Worm (Caenorhabditis elegans) whole organism, L4 larva: ENCODE data around the gene wrt-3.
A peak's percentile ranks its signal among the peaks of the same experiment; 100 is the strongest.

Source experiments
- D1046.2 ChIP-seq: fragments of 200-800 bp; sonication (Bioruptor generic); IDR thresholded peaks from 2 replicates; pipeline ENCODE4 v1.3.6; 2022; ENCODE audit warnings: missing genetic modification characterization, missing compliant biosample characterization
- F26F4.8 ChIP-seq: fragments of 200-800 bp; sonication (Bioruptor generic); conservative IDR thresholded peaks from 2 replicates; pipeline ENCODE4 v1.3.6; 2022; ENCODE audit warnings: missing genetic modification characterization, missing compliant biosample characterization
- F37D6.2 ChIP-seq: sonication (generic microtip); optimal IDR thresholded peaks from 2 replicates; lab custom pipeline; 2016; ENCODE audit warnings: mild to moderate bottlenecking, missing genetic modification characterization, missing compliant biosample characterization
- R02D3.7 ChIP-seq: fragments of 150-350 bp; sonication (generic microtip); optimal IDR thresholded peaks from 3 replicates; lab custom pipeline; 2014; ENCODE audit warnings: missing biosample characterization, missing genetic modification characterization
- Y5F2A.4 ChIP-seq: fragments of 200-800 bp; sonication (Bioruptor generic); optimal IDR thresholded peaks from 2 replicates; lab custom pipeline; 2018; ENCODE audit warnings: mild to moderate bottlenecking, missing genetic modification characterization, missing compliant biosample characterization
- ZK546.5 ChIP-seq, 2 experiments: sonication (generic microtip); optimal IDR thresholded peaks; 2 replicates each; lab custom pipeline; 2017; ENCODE audit warnings: missing biosample characterization in 2 of 2, missing genetic modification characterization in 2 of 2
- aly-2 ChIP-seq: sonication (generic microtip); optimal IDR thresholded peaks from 2 replicates; lab custom pipeline; 2018; ENCODE audit warnings: missing biosample characterization, missing genetic modification characterization
- ama-1 ChIP-seq: fragments of 150-350 bp; optimal IDR thresholded peaks from 2 replicates; lab custom pipeline; 2014; ENCODE audit warnings: inconsistent platforms, mixed read lengths
- ceh-62 ChIP-seq: sonication (generic microtip); optimal IDR thresholded peaks from 2 replicates; lab custom pipeline; 2017; ENCODE audit warnings: missing biosample characterization, missing genetic modification characterization
- ces-1 ChIP-seq: fragments of 150-350 bp; sonication (generic microtip); optimal IDR thresholded peaks from 4 replicates; lab custom pipeline; 2014; ENCODE audit warnings: missing biosample characterization, missing genetic modification reagents, missing genetic modification characterization
- daf-16 ChIP-seq, 3 experiments: sonication (generic microtip); optimal IDR thresholded peaks; 2 replicates each; lab custom pipeline; 2016 to 2017; ENCODE audit warnings: missing genetic modification characterization in 3 of 3, missing genetic modification reagents in 3 of 3, mild to moderate bottlenecking in 2 of 3, missing compliant biosample characterization in 2 of 3, missing biosample characterization in 1 of 3, moderate library complexity in 1 of 3
- daf-19 ChIP-seq: fragments of 200-800 bp; sonication (Bioruptor generic); conservative IDR thresholded peaks from 2 replicates; pipeline ENCODE4 v1.3.6; 2022; ENCODE audit warnings: missing genetic modification characterization, missing compliant biosample characterization
- daf-8 ChIP-seq: fragments of 200-800 bp; sonication (Bioruptor generic); IDR thresholded peaks from 2 replicates; pipeline ENCODE4 v1.3.6; 2022; ENCODE audit warnings: missing genetic modification characterization, missing compliant biosample characterization
- dmd-6 ChIP-seq: fragments of 200-800 bp; sonication (Bioruptor generic); IDR thresholded peaks from 2 replicates; pipeline ENCODE4 v1.3.6; 2022; ENCODE audit warnings: missing genetic modification reagents, missing genetic modification characterization, missing compliant biosample characterization
- dpl-1 ChIP-seq: fragments of 150-350 bp; optimal IDR thresholded peaks from 2 replicates; lab custom pipeline; 2014; ENCODE audit warnings: missing biosample characterization, missing genetic modification reagents, missing genetic modification characterization
- dve-1 ChIP-seq: sonication (generic microtip); optimal IDR thresholded peaks from 2 replicates; lab custom pipeline; 2017; ENCODE audit warnings: antibody characterized with exemption, mild to moderate bottlenecking, missing genetic modification characterization, missing compliant biosample characterization; ENCODE audit not compliant: insufficient read depth
- egl-27 ChIP-seq: sonication (generic microtip); optimal IDR thresholded peaks from 3 replicates; lab custom pipeline; 2017; ENCODE audit warnings: missing biosample characterization, missing genetic modification reagents, missing genetic modification characterization
- fos-1 ChIP-seq: fragments of 150-350 bp; optimal IDR thresholded peaks from 2 replicates; lab custom pipeline; 2014; ENCODE audit warnings: missing biosample characterization, missing genetic modification characterization
- hlh-11 ChIP-seq: fragments of 200-800 bp; sonication (Bioruptor generic); optimal IDR thresholded peaks from 2 replicates; lab custom pipeline; 2018; ENCODE audit warnings: mild to moderate bottlenecking, missing genetic modification characterization, missing compliant biosample characterization
- hlh-30 ChIP-seq: sonication (generic microtip); optimal IDR thresholded peaks from 2 replicates; lab custom pipeline; 2017; ENCODE audit warnings: antibody characterized with exemption, mild to moderate bottlenecking, missing genetic modification characterization, missing compliant biosample characterization; ENCODE audit not compliant: insufficient read depth
- hmg-1.1 ChIP-seq: fragments of 200-800 bp; sonication (Bioruptor generic); IDR thresholded peaks from 2 replicates; pipeline ENCODE4 v1.3.6; 2022; ENCODE audit warnings: missing genetic modification reagents, missing genetic modification characterization, missing compliant biosample characterization
- jun-1 ChIP-seq: fragments of 150-350 bp; optimal IDR thresholded peaks from 2 replicates; lab custom pipeline; 2014; ENCODE audit warnings: missing biosample characterization, missing genetic modification reagents, missing genetic modification characterization
- lin-13 ChIP-seq: fragments of 150-350 bp; optimal IDR thresholded peaks from 2 replicates; lab custom pipeline; 2014; ENCODE audit warnings: missing biosample characterization, missing genetic modification reagents, missing genetic modification characterization
- lsy-2 ChIP-seq, 2 experiments: fragments of 150-350 bp in 1 of 2; sonication (generic microtip) in 1 of 2; optimal IDR thresholded peaks; 2 replicates each; lab custom pipeline; 2014 to 2017; ENCODE audit warnings: missing biosample characterization in 2 of 2, missing genetic modification characterization in 2 of 2
- madf-5 ChIP-seq, 2 experiments: fragments of 200-800 bp; sonication (Bioruptor generic); IDR thresholded peaks; 2 replicates each; pipeline ENCODE4 v1.3.6; 2022; ENCODE audit warnings: missing compliant biosample characterization in 2 of 2, missing genetic modification characterization in 2 of 2
- mdl-1 ChIP-seq, 2 experiments: fragments of 150-350 bp in 1 of 2; sonication (generic microtip) in 1 of 2; optimal IDR thresholded peaks; 2 replicates each; lab custom pipeline; 2014 to 2017; ENCODE audit warnings: missing biosample characterization in 2 of 2, missing genetic modification characterization in 2 of 2
- mdt-29 ChIP-seq: fragments of 200-800 bp; sonication (Bioruptor generic); IDR thresholded peaks from 2 replicates; pipeline ENCODE4 v1.3.6; 2022; ENCODE audit warnings: missing genetic modification reagents, missing genetic modification characterization, missing compliant biosample characterization
- mxl-3 ChIP-seq: fragments of 200-800 bp; sonication (Bioruptor generic); optimal IDR thresholded peaks from 2 replicates; lab custom pipeline; 2018; ENCODE audit warnings: mild to moderate bottlenecking, missing genetic modification characterization, missing compliant biosample characterization
- nhr-10 ChIP-seq: fragments of 150-350 bp; optimal IDR thresholded peaks from 2 replicates; lab custom pipeline; 2014; ENCODE audit warnings: missing biosample characterization, missing genetic modification characterization
- nhr-102 ChIP-seq: sonication (generic microtip); optimal IDR thresholded peaks from 2 replicates; lab custom pipeline; 2016; ENCODE audit warnings: mild to moderate bottlenecking, missing genetic modification characterization, moderate library complexity, missing compliant biosample characterization
- nhr-11 ChIP-seq: fragments of 150-350 bp; optimal IDR thresholded peaks from 2 replicates; lab custom pipeline; 2014; ENCODE audit warnings: missing biosample characterization, missing genetic modification characterization
- nhr-25 ChIP-seq: sonication (generic microtip); optimal IDR thresholded peaks from 2 replicates; lab custom pipeline; 2017; ENCODE audit warnings: missing genetic modification characterization, mild to moderate bottlenecking, missing compliant biosample characterization, antibody characterized with exemption, moderate library complexity, borderline replicate concordance; ENCODE audit not compliant: insufficient read depth
- nhr-28 ChIP-seq: fragments of 150-350 bp; optimal IDR thresholded peaks from 2 replicates; lab custom pipeline; 2014; ENCODE audit warnings: missing biosample characterization, missing genetic modification characterization
- nhr-41 ChIP-seq: fragments of 200-800 bp; sonication (Bioruptor generic); IDR thresholded peaks from 2 replicates; pipeline ENCODE4 v1.3.6; 2022; ENCODE audit warnings: missing genetic modification reagents, missing genetic modification characterization, missing compliant biosample characterization
- nhr-48 ChIP-seq: sonication (generic microtip); optimal IDR thresholded peaks from 2 replicates; lab custom pipeline; 2016; ENCODE audit warnings: mild to moderate bottlenecking, missing genetic modification characterization, missing compliant biosample characterization
- nhr-76 ChIP-seq: fragments of 150-350 bp; optimal IDR thresholded peaks from 2 replicates; lab custom pipeline; 2014; ENCODE audit warnings: missing biosample characterization, missing genetic modification characterization
- nhr-77 ChIP-seq: fragments of 150-350 bp; optimal IDR thresholded peaks from 2 replicates; lab custom pipeline; 2014; ENCODE audit warnings: missing biosample characterization, missing genetic modification characterization
- pqm-1 ChIP-seq: sonication (generic microtip); optimal IDR thresholded peaks from 2 replicates; lab custom pipeline; 2017; ENCODE audit warnings: missing biosample characterization, missing genetic modification characterization
- saeg-2 ChIP-seq: fragments of 200-800 bp; sonication (Bioruptor generic); IDR thresholded peaks from 2 replicates; pipeline ENCODE4 v1.3.6; 2022; ENCODE audit warnings: missing genetic modification reagents, missing genetic modification characterization, missing compliant biosample characterization
- tag-97 ChIP-seq: fragments of 200-800 bp; sonication (Bioruptor generic); IDR thresholded peaks from 2 replicates; pipeline ENCODE4 v1.3.6; 2022; ENCODE audit warnings: missing genetic modification characterization, missing compliant biosample characterization
- unc-130 ChIP-seq: sonication (generic microtip); optimal IDR thresholded peaks from 2 replicates; lab custom pipeline; 2016; ENCODE audit warnings: missing genetic modification reagents, missing genetic modification characterization, missing compliant biosample characterization
- unc-62 ChIP-seq, 3 experiments: fragments of 150-350 bp in 1 of 3; sonication (generic microtip); optimal IDR thresholded peaks in 2 of 3; peaks in 1 of 3; 1 replicate in 1 of 3; 2 replicates in 2 of 3; lab custom pipeline; 2014 to 2017; ENCODE audit warnings: missing biosample characterization in 3 of 3, missing genetic modification characterization in 3 of 3, missing genetic modification reagents in 3 of 3, missing genotype in 1 of 3
- zag-1 ChIP-seq: fragments of 150-350 bp; optimal IDR thresholded peaks from 2 replicates; lab custom pipeline; 2014; ENCODE audit warnings: missing biosample characterization, missing genetic modification characterization
- zfp-3 ChIP-seq: fragments of 200-800 bp; sonication (Bioruptor generic); conservative IDR thresholded peaks from 2 replicates; pipeline ENCODE4 v1.3.6; 2022; ENCODE audit warnings: missing genetic modification reagents, missing genetic modification characterization, missing compliant biosample characterization
- zip-11 ChIP-seq: fragments of 200-800 bp; sonication (Bioruptor generic); IDR thresholded peaks from 2 replicates; pipeline ENCODE4 v1.3.6; 2022; ENCODE audit warnings: missing genetic modification characterization, missing compliant biosample characterization
- ztf-11 ChIP-seq: fragments of 150-350 bp; optimal IDR thresholded peaks from 2 replicates; lab custom pipeline; 2014; ENCODE audit warnings: missing biosample characterization, missing genetic modification characterization
- ztf-7 ChIP-seq: fragments of 150-350 bp; optimal IDR thresholded peaks from 2 replicates; lab custom pipeline; 2014; ENCODE audit warnings: missing biosample characterization, missing genetic modification characterization

The wrt-3 gene

DNA sequence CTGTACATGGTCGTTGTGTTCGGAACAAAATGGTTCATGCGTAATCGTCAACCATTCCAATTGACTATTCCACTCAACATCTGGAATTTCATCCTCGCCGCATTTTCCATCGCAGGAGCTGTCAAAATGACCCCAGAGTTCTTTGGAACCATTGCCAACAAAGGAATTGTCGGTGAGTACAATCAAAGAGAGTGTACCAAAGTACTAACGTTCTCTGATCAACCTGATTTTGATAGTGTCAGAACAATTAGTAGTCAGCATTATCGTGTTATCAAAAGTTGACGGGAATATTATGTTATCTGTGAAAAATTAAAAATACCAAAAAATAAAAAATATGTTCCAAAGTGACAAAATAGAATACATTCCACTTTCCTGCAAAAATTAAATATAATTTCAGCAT is 49.7 kb upstream of the wrt-3 start (continued):
- TF ChIP-seq D1046.2 (GFP tag; lab: Robert Waterston, UW) = no peak
- TF ChIP-seq nhr-10 = no peak
- TF ChIP-seq, all 104 proteins: peak for 11

DNA sequence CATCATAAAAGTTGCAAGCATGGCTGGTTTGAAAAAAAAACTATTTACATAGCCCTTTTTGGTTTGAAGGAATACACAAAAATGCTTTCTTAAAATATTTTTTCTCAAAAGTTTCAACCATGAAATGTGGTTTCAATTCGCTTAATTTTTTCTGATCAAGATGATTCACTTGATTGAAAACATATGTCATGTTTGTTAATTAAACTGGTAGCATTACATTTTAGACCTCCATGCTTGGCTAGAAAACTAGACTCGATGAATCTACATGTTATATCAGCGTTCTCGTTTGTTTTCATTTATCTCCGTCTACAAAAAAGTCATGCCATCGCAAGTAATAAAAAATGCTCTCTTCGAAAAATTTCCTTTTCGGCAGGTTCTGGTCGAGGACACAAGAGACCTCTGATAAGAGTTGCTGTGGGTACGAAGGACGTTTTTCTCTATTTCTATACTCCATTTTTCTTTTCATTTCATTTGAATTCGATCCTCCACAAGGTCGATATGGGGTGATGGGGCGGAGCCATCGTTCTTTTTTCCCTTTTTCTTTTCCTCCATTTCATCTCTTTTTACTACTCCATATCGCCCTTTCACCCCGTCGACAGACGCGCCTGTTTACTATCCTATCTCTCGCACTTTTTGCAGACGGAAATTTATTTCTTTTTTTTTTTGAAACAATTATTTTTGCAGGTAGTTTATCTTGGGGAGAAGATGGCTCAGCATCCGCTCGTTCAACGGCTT is 48.6 kb upstream of the wrt-3 start, which contains the start of gene elo-1:
elo-1 (plus strand) TSS at position 685 of the 735 bp plus-strand sequence.
- TF ChIP-seq saeg-2 (0 out of 2 replicates have a peak, but pooled peaks have one; percentile 43), hmg-1.1 (GFP tag; lab: Robert Waterston, UW) (0 out of 2 replicates have a peak, but pooled peaks have one; percentile 42), nhr-77 (tag; lab: Kevin White, UChicago) (peak; percentile 53), daf-16 (GFP tag; optimal IDR thresholded peaks at IDR 0.05; lab: Kevin White, UChicago) (peak in 1 of 2 experiments; percentile 22), daf-16 (tag; optimal IDR thresholded peaks at IDR 0.05; lab: Kevin White, UChicago) (peak; percentile 63), mxl-3 (GFP tag; lab: Kevin White, UChicago) (peak; percentile 24), nhr-48 (tag; lab: Kevin White, UChicago) (peak; percentile 63), daf-8 (GFP tag; lab: Robert Waterston, UW) (no peak), ztf-11 (no peak), zag-1 (tag; lab: Kevin White, UChicago) (no peak), madf-5 (GFP tag; IDR thresholded peaks at IDR 0.05; lab: Robert Waterston, UW) (no peak), F37D6.2 (tag; lab: Kevin White, UChicago) (no peak), lsy-2 (tag; optimal IDR thresholded peaks at IDR 0.05; lab: Kevin White, UChicago) (peak in 1 of 2 experiments; percentile 23), nhr-76 (no peak), aly-2 (tag; lab: Kevin White, UChicago) (no peak), hlh-11 (tag; lab: Kevin White, UChicago) (peak; percentile 83), dmd-6 (GFP tag; lab: Robert Waterston, UW) (peak; percentile 82), nhr-11 (tag; lab: Kevin White, UChicago) (no peak), mdl-1 (tag; optimal IDR thresholded peaks at IDR 0.05; lab: Kevin White, UChicago) (peak in 1 of 2 experiments; percentile 38), Y5F2A.4 (GFP tag; lab: Kevin White, UChicago) (no peak), F26F4.8 (GFP tag; lab: Robert Waterston, UW) (no peak), ama-1 (no peak), lin-13 (GFP tag; lab: Kevin White, UChicago) (no peak), nhr-41 (no peak), zip-11 (no peak), egl-27 (tag; lab: Kevin White, UChicago) (no peak), R02D3.7 (tag; lab: Kevin White, UChicago) (no peak), fos-1 (tag; lab: Kevin White, UChicago) (no peak), dpl-1 (GFP tag; lab: Kevin White, UChicago) (peak; percentile 26), ztf-7 (no peak), ces-1 (GFP tag; lab: Kevin White, UChicago) (no peak), hlh-30 (tag; lab: Kevin White, UChicago) (peak; percentile 31), unc-62 (GFP tag; optimal IDR thresholded peaks at IDR 0.05 in 1 of 2; lab: Kevin White, UChicago) (no peak), unc-62 (tag; optimal IDR thresholded peaks at IDR 0.05; lab: Kevin White, UChicago) (no peak), unc-130 (GFP tag; lab: Kevin White, UChicago) (no peak), nhr-28 (tag; lab: Kevin White, UChicago) (peak; percentile 83), mdt-29 (GFP tag; lab: Robert Waterston, UW) (peak; percentile 49; the same call in 1 of the 2 replicates), nhr-25 (peak; percentile 11), zfp-3 (GFP tag; lab: Robert Waterston, UW) (0 out of 2 replicates have a peak, but pooled peaks have one; percentile 30), tag-97 (GFP tag; lab: Robert Waterston, UW) (no peak), jun-1 (tag; lab: Kevin White, UChicago) (no peak), pqm-1 (tag; lab: Kevin White, UChicago) (peak; percentile 64), dve-1 (tag; lab: Kevin White, UChicago) (peak; percentile 78), nhr-102 (tag; lab: Kevin White, UChicago) (peak; percentile 39), ZK546.5 (tag; optimal IDR thresholded peaks at IDR 0.05; lab: Kevin White, UChicago) (no peak), ceh-62 (no peak), daf-19 (GFP tag; lab: Robert Waterston, UW) (no peak)
